Worm (Caenorhabditis elegans): ENCODE results near the gene K10H10.5.

Gene K10H10.5

ce11 chrII:14510162-14510561 lies 8.6 kb downstream of the K10H10.5 start:
- no peak for TF ChIP-seq med-1 (GFP tag; optimal IDR thresholded peaks at IDR 0.05; ENCODE audit: insufficient read depth)
- TF ChIP-seq flt-1 (GFP tag; IDR thresholded peaks at IDR 0.05): no peak
- TF ChIP-seq cog-1 (tag; optimal IDR thresholded peaks at IDR 0.05): no peak
- no peak for TF ChIP-seq ztf-29 (GFP tag; IDR thresholded peaks at IDR 0.05)
- no peak for TF ChIP-seq ztf-23 (GFP tag; IDR thresholded peaks at IDR 0.05)
- no peak for TF ChIP-seq ref-1 (GFP tag; conservative IDR thresholded peaks at IDR 0.05)

- TF ChIP-seq cog-1 (tag; optimal IDR thresholded peaks at IDR 0.05): no peak
- no peak for TF ChIP-seq ref-1 (GFP tag; conservative IDR thresholded peaks at IDR 0.05)
- no peak for TF ChIP-seq ztf-23 (GFP tag; IDR thresholded peaks at IDR 0.05)
- TF ChIP-seq tab-1 (GFP tag; IDR thresholded peaks at IDR 0.05): no peak
- no peak for TF ChIP-seq med-1 (GFP tag; optimal IDR thresholded peaks at IDR 0.05; ENCODE audit: insufficient read depth)
- TF ChIP-seq flt-1 (GFP tag; IDR thresholded peaks at IDR 0.05): no peak
- TF ChIP-seq T22C8.4 (GFP tag; IDR thresholded peaks at IDR 0.05): no peak
These were observed 9.6 kb downstream of the K10H10.5 start, which contains the start of gene K10H10.13 for ce11 chrII:14511189-14511588. K10H10.13 (minus strand) TSS chrII:14511289.

- TF ChIP-seq T22C8.4 (GFP tag; IDR thresholded peaks at IDR 0.05) (no peak), ref-1 (GFP tag; conservative IDR thresholded peaks at IDR 0.05) (no peak), cog-1 (tag; optimal IDR thresholded peaks at IDR 0.05) (no peak), tab-1 (GFP tag; IDR thresholded peaks at IDR 0.05) (no peak), ztf-23 (GFP tag; IDR thresholded peaks at IDR 0.05) (no peak), flt-1 (GFP tag; IDR thresholded peaks at IDR 0.05) (no peak), klf-2 (GFP tag; conservative IDR thresholded peaks at IDR 0.05) (no peak), med-1 (GFP tag; optimal IDR thresholded peaks at IDR 0.05; ENCODE audit: insufficient read depth) (no peak), ztf-29 (GFP tag; IDR thresholded peaks at IDR 0.05) (no peak)
These were observed 13.5 kb downstream of the K10H10.5 start, which contains the start of gene K10H10.9 for ce11 chrII:14515017-14515416. K10H10.9 (minus strand) TSS chrII:14515117.

- TF ChIP-seq ztf-29 (GFP tag; IDR thresholded peaks at IDR 0.05) (no peak), ref-1 (GFP tag; conservative IDR thresholded peaks at IDR 0.05) (no peak), klf-2 (GFP tag; conservative IDR thresholded peaks at IDR 0.05) (no peak), tab-1 (GFP tag; IDR thresholded peaks at IDR 0.05) (no peak), T22C8.4 (GFP tag; IDR thresholded peaks at IDR 0.05) (no peak), ztf-23 (GFP tag; IDR thresholded peaks at IDR 0.05) (no peak), med-1 (GFP tag; optimal IDR thresholded peaks at IDR 0.05; ENCODE audit: insufficient read depth) (no peak), cog-1 (tag; optimal IDR thresholded peaks at IDR 0.05) (no peak), flt-1 (GFP tag; IDR thresholded peaks at IDR 0.05) (no peak)
These were observed 20.5 kb downstream of the K10H10.5 start, which contains the start of gene btb-19 for ce11 chrII:14522037-14522436. btb-19 (minus strand) TSS chrII:14522137.

- TF ChIP-seq klf-2 (GFP tag; conservative IDR thresholded peaks at IDR 0.05): no peak
- no peak for TF ChIP-seq flt-1 (GFP tag; IDR thresholded peaks at IDR 0.05)
- no peak for TF ChIP-seq tab-1 (GFP tag; IDR thresholded peaks at IDR 0.05)
- TF ChIP-seq ref-1 (GFP tag; conservative IDR thresholded peaks at IDR 0.05): no peak
- no peak for TF ChIP-seq cog-1 (tag; optimal IDR thresholded peaks at IDR 0.05)
- TF ChIP-seq ztf-23 (GFP tag; IDR thresholded peaks at IDR 0.05): no peak
- no peak for TF ChIP-seq ztf-29 (GFP tag; IDR thresholded peaks at IDR 0.05)
- no peak for TF ChIP-seq med-1 (GFP tag; optimal IDR thresholded peaks at IDR 0.05; ENCODE audit: insufficient read depth)
- no peak for TF ChIP-seq T22C8.4 (GFP tag; IDR thresholded peaks at IDR 0.05)
These were observed 21.6 kb downstream of the K10H10.5 start, which contains the start of gene btb-20 for ce11 chrII:14523070-14523572. btb-20 (minus strand) TSS chrII:14523522.

- TF ChIP-seq ztf-23 (GFP tag; IDR thresholded peaks at IDR 0.05): no peak
- TF ChIP-seq cog-1 (tag; optimal IDR thresholded peaks at IDR 0.05): no peak
- TF ChIP-seq klf-2 (GFP tag; conservative IDR thresholded peaks at IDR 0.05): no peak
- no peak for TF ChIP-seq tab-1 (GFP tag; IDR thresholded peaks at IDR 0.05)
- TF ChIP-seq ref-1 (GFP tag; conservative IDR thresholded peaks at IDR 0.05): no peak
These were observed 22.2 kb downstream of the K10H10.5 start, which contains the start of gene pot-2 for ce11 chrII:14523645-14524223. pot-2 (plus strand) TSS chrII:14524173.

ce11 chrII:14525013-14525412 lies 23.5 kb downstream of the K10H10.5 start, which contains the start of gene F57C2.4:
F57C2.4 (plus strand) TSS chrII:14525313.
- TF ChIP-seq flt-1 (GFP tag; IDR thresholded peaks at IDR 0.05): no peak
- TF ChIP-seq med-1 (GFP tag; optimal IDR thresholded peaks at IDR 0.05; ENCODE audit: insufficient read depth): no peak
- no peak for TF ChIP-seq klf-2 (GFP tag; conservative IDR thresholded peaks at IDR 0.05)
- no peak for TF ChIP-seq ref-1 (GFP tag; conservative IDR thresholded peaks at IDR 0.05)
- no peak for TF ChIP-seq ztf-29 (GFP tag; IDR thresholded peaks at IDR 0.05)
- TF ChIP-seq T22C8.4 (GFP tag; IDR thresholded peaks at IDR 0.05): no peak
- TF ChIP-seq tab-1 (GFP tag; IDR thresholded peaks at IDR 0.05): no peak
- TF ChIP-seq ztf-23 (GFP tag; IDR thresholded peaks at IDR 0.05): no peak
- no peak for TF ChIP-seq cog-1 (tag; optimal IDR thresholded peaks at IDR 0.05)

- TF ChIP-seq cog-1 (tag; optimal IDR thresholded peaks at IDR 0.05): no peak
These were observed 25.6 kb downstream of the K10H10.5 start for ce11 chrII:14527104-14527503.

- TF ChIP-seq ztf-23 (GFP tag; IDR thresholded peaks at IDR 0.05) (peak; percentile 63), med-1 (GFP tag; optimal IDR thresholded peaks at IDR 0.05; ENCODE audit: insufficient read depth) (no peak), cog-1 (tag; optimal IDR thresholded peaks at IDR 0.05) (peak; percentile 93), T22C8.4 (GFP tag; IDR thresholded peaks at IDR 0.05) (no peak), ref-1 (GFP tag; conservative IDR thresholded peaks at IDR 0.05) (no peak), klf-2 (GFP tag; conservative IDR thresholded peaks at IDR 0.05) (peak; percentile 67; the same call in 1 of the 2 replicates), flt-1 (GFP tag; IDR thresholded peaks at IDR 0.05) (0 out of 2 replicates have a peak, but pooled peaks have one; percentile 6), tab-1 (GFP tag; IDR thresholded peaks at IDR 0.05) (no peak)
These were observed 26.8 kb downstream of the K10H10.5 start, which contains the start of the genes F57C2.5 and spat-1 for ce11 chrII:14528233-14528802. F57C2.5 (minus strand) TSS chrII:14528239. spat-1 (plus strand) TSS chrII:14528752.

Data from whole organism, midembryonic.